Worm (Caenorhabditis elegans) whole organism, L4 larva: ENCODE measurements around the gene srj-44.

Experiments used
- D1046.2 ChIP-seq: fragments of 200-800 bp; sonication (Bioruptor generic); IDR thresholded peaks from 2 replicates; pipeline ENCODE4 v1.3.6; 2022; ENCODE audit warnings: missing genetic modification characterization, missing compliant biosample characterization
- aly-2 ChIP-seq: sonication (generic microtip); optimal IDR thresholded peaks from 2 replicates; lab custom pipeline; 2018; ENCODE audit warnings: missing biosample characterization, missing genetic modification characterization
- arid-1 ChIP-seq: fragments of 200-800 bp; sonication (Bioruptor generic); conservative IDR thresholded peaks from 2 replicates; pipeline ENCODE4 v1.3.6; 2022; ENCODE audit warnings: missing genetic modification reagents, missing genetic modification characterization, missing compliant biosample characterization
- ceh-44 ChIP-seq: fragments of 200-800 bp; sonication (Bioruptor generic); IDR thresholded peaks from 2 replicates; pipeline ENCODE4 v1.3.6; 2022; ENCODE audit warnings: missing genetic modification reagents, missing genetic modification characterization, missing compliant biosample characterization
- ceh-82 ChIP-seq: sonication (generic microtip); optimal IDR thresholded peaks from 2 replicates; lab custom pipeline; 2017; ENCODE audit warnings: missing biosample characterization, missing genetic modification characterization
- daf-12 ChIP-seq: fragments of 150-350 bp; optimal IDR thresholded peaks from 2 replicates; lab custom pipeline; 2014; ENCODE audit warnings: missing biosample characterization, missing genetic modification reagents, missing genetic modification characterization
- dpl-1 ChIP-seq: fragments of 150-350 bp; optimal IDR thresholded peaks from 2 replicates; lab custom pipeline; 2014; ENCODE audit warnings: missing biosample characterization, missing genetic modification reagents, missing genetic modification characterization
- fos-1 ChIP-seq: fragments of 150-350 bp; optimal IDR thresholded peaks from 2 replicates; lab custom pipeline; 2014; ENCODE audit warnings: missing biosample characterization, missing genetic modification characterization
- hmg-1.1 ChIP-seq: fragments of 200-800 bp; sonication (Bioruptor generic); IDR thresholded peaks from 2 replicates; pipeline ENCODE4 v1.3.6; 2022; ENCODE audit warnings: missing genetic modification reagents, missing genetic modification characterization, missing compliant biosample characterization
- lim-7 ChIP-seq: fragments of 200-800 bp; sonication (Bioruptor generic); IDR thresholded peaks from 2 replicates; pipeline ENCODE4 v1.3.6; 2022; ENCODE audit warnings: missing genetic modification characterization, missing compliant biosample characterization
- lin-15B ChIP-seq: fragments of 150-350 bp; sonication (generic microtip); optimal IDR thresholded peaks from 3 replicates; lab custom pipeline; 2014; ENCODE audit warnings: missing biosample characterization, missing genetic modification characterization
- nhr-237 ChIP-seq: sonication (generic microtip); optimal IDR thresholded peaks from 2 replicates; lab custom pipeline; 2017; ENCODE audit warnings: missing biosample characterization, missing genetic modification characterization
- nhr-6 ChIP-seq: fragments of 150-350 bp; optimal IDR thresholded peaks from 2 replicates; lab custom pipeline; 2014; ENCODE audit warnings: missing biosample characterization, missing genetic modification characterization
- ztf-7 ChIP-seq: fragments of 150-350 bp; optimal IDR thresholded peaks from 2 replicates; lab custom pipeline; 2014; ENCODE audit warnings: missing biosample characterization, missing genetic modification characterization

- TF ChIP-seq ceh-82 (tag; lab: Kevin White, UChicago) = no peak
- TF ChIP-seq nhr-237 = no peak
- TF ChIP-seq dpl-1 (GFP tag; lab: Kevin White, UChicago) = no peak
- no peak for TF ChIP-seq fos-1 (tag; lab: Kevin White, UChicago)
- TF ChIP-seq lin-15B (tag; lab: Kevin White, UChicago) = no peak
- no peak for TF ChIP-seq lim-7 (GFP tag; lab: Robert Waterston, UW)
- no peak for TF ChIP-seq arid-1 (GFP tag; lab: Robert Waterston, UW)
- TF ChIP-seq daf-12 (tag; lab: Kevin White, UChicago) = no peak
- TF ChIP-seq D1046.2 (GFP tag; lab: Robert Waterston, UW) = no peak
- no peak for TF ChIP-seq hmg-1.1
- TF ChIP-seq aly-2 = no peak
- no peak for TF ChIP-seq ztf-7 (tag; lab: Kevin White, UChicago)
- no peak for TF ChIP-seq ceh-44
- TF ChIP-seq nhr-6 (tag; lab: Kevin White, UChicago) = no peak
Observed at ce11 chrV:2884411-2884810, 38.7 kb upstream of the srj-44 start, which contains the start of gene sre-24.
